Worm (Caenorhabditis elegans): ENCODE measurements around the gene set-6.

- TF ChIP-seq dao-5 (tag; optimal IDR thresholded peaks at IDR 0.05) (no peak), W03F9.2 (tag; optimal IDR thresholded peaks at IDR 0.05) (no peak)
Measured at ce11 chrX:11971323-11971722, 3.2 kb downstream of the set-6 start.
